Worm (Caenorhabditis elegans): ENCODE measurements around the gene daz-1.

DNA sequence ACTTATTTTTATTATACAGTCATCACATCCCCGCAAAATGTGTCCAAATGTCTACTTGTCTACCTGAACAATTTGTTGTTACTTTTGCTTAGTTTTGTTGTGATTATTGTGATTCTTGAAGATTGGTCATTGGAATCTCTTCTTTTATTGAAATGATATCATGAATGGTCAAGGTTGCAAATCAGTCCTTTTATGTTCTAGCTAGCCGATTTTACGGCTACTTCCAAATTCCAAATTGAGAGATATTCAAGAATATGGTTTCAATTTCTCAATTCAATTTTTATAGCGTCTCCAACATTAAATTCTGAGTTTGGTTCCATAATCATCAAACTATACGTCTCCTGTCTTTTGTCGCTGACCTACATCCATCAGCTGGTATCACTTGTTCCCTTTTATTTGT, 4.8 kb upstream of the daz-1 start:
- TF ChIP-seq pes-1 (GFP tag; IDR thresholded peaks at IDR 0.05) = no peak
- TF ChIP-seq ama-1 (optimal IDR thresholded peaks at IDR 0.05) = no peak
- no peak for TF ChIP-seq tra-4 (tag; optimal IDR thresholded peaks at IDR 0.05)
- no peak for TF ChIP-seq tbx-11 (GFP tag; IDR thresholded peaks at IDR 0.05)
